Worm (Caenorhabditis elegans): ENCODE measurements around the gene sul-3.

Gene sul-3

ce11 chrX:7781827-7782226, 52.2 kb downstream of the sul-3 start:
- TF ChIP-seq R02D3.7 (tag; optimal IDR thresholded peaks at IDR 0.05) (no peak), eor-1 (tag; optimal IDR thresholded peaks at IDR 0.05) (no peak), nhr-12 (tag; optimal IDR thresholded peaks at IDR 0.05) (no peak), ama-1 (optimal IDR thresholded peaks at IDR 0.05) (no peak), fkh-2 (tag; optimal IDR thresholded peaks at IDR 0.05) (no peak)

DNA sequence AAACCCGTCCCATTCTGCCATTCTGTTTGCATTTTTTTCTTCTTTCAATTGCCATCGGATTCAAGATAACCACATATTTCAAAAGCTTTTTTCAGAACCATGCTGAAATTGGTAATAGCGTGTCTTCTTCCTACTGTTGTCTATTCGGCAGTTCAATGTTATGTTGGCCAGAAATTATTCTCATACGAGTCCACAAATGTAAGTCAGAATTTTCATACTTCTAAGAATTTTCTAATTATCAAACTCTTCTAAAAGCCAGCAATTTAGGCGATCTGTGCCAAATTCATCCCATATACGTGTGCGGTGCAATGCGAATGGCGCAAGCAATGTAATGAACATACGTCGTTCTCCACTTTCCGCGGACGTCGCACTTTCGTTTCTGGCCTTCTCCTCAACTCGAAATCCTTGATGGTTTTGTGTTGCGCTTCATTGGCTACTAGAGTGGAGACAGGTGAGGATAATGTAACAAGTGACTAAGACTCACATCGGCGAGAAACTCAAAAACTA, 54.4 kb downstream of the sul-3 start, which contains the start of gene ZK154.1:
ZK154.1 (plus strand) TSS at position 51 of the 507 bp plus-strand sequence.
- no peak for TF ChIP-seq elt-2 (tag; optimal IDR thresholded peaks at IDR 0.05)
- TF ChIP-seq fkh-2 (tag; optimal IDR thresholded peaks at IDR 0.05) = no peak
- TF ChIP-seq nhr-67 (tag; optimal IDR thresholded peaks at IDR 0.05) = no peak
- TF ChIP-seq nhr-25 (tag; optimal IDR thresholded peaks at IDR 0.05) = no peak
- TF ChIP-seq elt-1 (tag; optimal IDR thresholded peaks at IDR 0.05) = no peak
- no peak for TF ChIP-seq snpc-4 (tag; optimal IDR thresholded peaks at IDR 0.05)
- no peak for TF ChIP-seq nhr-28 (tag; optimal IDR thresholded peaks at IDR 0.05)
- no peak for TF ChIP-seq nhr-237 (tag; optimal IDR thresholded peaks at IDR 0.05)
- TF ChIP-seq sea-2 (GFP tag; optimal IDR thresholded peaks at IDR 0.05) = no peak
- TF ChIP-seq fos-1 (tag; optimal IDR thresholded peaks at IDR 0.05) = no peak
- no peak for TF ChIP-seq mml-1 (tag; optimal IDR thresholded peaks at IDR 0.05)
- TF ChIP-seq nhr-12 (tag; optimal IDR thresholded peaks at IDR 0.05) = no peak
- no peak for TF ChIP-seq eor-1 (tag; optimal IDR thresholded peaks at IDR 0.05)
- TF ChIP-seq nhr-43 (tag; optimal IDR thresholded peaks at IDR 0.05; ENCODE audit: poor library complexity, severe bottlenecking) = no peak

- TF ChIP-seq nhr-25 (tag; optimal IDR thresholded peaks at IDR 0.05) (peak; percentile 67), pha-4 (tag; optimal IDR thresholded peaks at IDR 0.05) (no peak), elt-3 (tag; optimal IDR thresholded peaks at IDR 0.05) (peak in 1 of 3 experiments; percentile 13)
These were observed 55.2 kb downstream of the sul-3 start for ce11 chrX:7778786-7779185.

All from whole organism, L3 larva.